Fruit fly (Drosophila melanogaster) whole organism, embryonic: Measurements from ENCODE around the gene CG3984.
A peak's percentile ranks its signal among the peaks of the same experiment; 100 is the strongest.

ENCODE experiments used
- Awh ChIP-seq: fragments of 200-800 bp; sonication (Bioruptor generic); IDR thresholded peaks from 2 replicates; pipeline ENCODE4, ENCODE4 v1.3.6; 2022; ENCODE audit warnings: missing biosample characterization, missing genetic modification characterization
- CG10565 ChIP-seq: fragments of 200-800 bp; sonication (Bioruptor generic); optimal IDR thresholded peaks from 3 replicates; lab custom pipeline; 2016; ENCODE audit warnings: missing biosample characterization, mild to moderate bottlenecking, missing genetic modification characterization
- CG11247 ChIP-seq: fragments of 200-800 bp; sonication (Bioruptor generic); IDR thresholded peaks from 2 replicates; pipeline ENCODE4 v1.3.6; 2022; ENCODE audit warnings: missing biosample characterization, missing genetic modification characterization
- CG11456 ChIP-seq: fragments of 200-800 bp; sonication (Bioruptor generic); IDR thresholded peaks from 3 replicates; pipeline ENCODE4 v1.3.6; 2022; ENCODE audit warnings: missing biosample characterization, missing genetic modification characterization
- CG11560 ChIP-seq: fragments of 200-800 bp; sonication (Bioruptor generic); IDR thresholded peaks from 3 replicates; pipeline ENCODE4 v1.3.6; 2022; ENCODE audit warnings: missing biosample characterization, missing genetic modification characterization
- CG13424 ChIP-seq: fragments of 200-800 bp; sonication (Bioruptor generic); optimal IDR thresholded peaks from 2 replicates; lab custom pipeline; 2019; ENCODE audit warnings: missing biosample characterization, mild to moderate bottlenecking, missing genetic modification characterization, moderate library complexity
- CG15073 ChIP-seq: fragments of 200-800 bp; sonication (Bioruptor generic); optimal IDR thresholded peaks from 2 replicates; lab custom pipeline; 2016; ENCODE audit warnings: missing biosample characterization, missing genetic modification characterization
- CG15696 ChIP-seq: fragments of 200-800 bp; sonication (Bioruptor generic); optimal IDR thresholded peaks from 2 replicates; lab custom pipeline; 2019; ENCODE audit warnings: missing biosample characterization, mild to moderate bottlenecking, missing genetic modification characterization, moderate library complexity
- CG17568 ChIP-seq: fragments of 200-800 bp; sonication (Bioruptor generic); optimal IDR thresholded peaks from 2 replicates; lab custom pipeline; 2018; ENCODE audit warnings: missing biosample characterization, mild to moderate bottlenecking, missing genetic modification characterization, moderate library complexity
- CG18262 ChIP-seq: fragments of 200-800 bp; optimal IDR thresholded peaks from 3 replicates; lab custom pipeline; 2019; ENCODE audit warnings: missing biosample characterization, mild to moderate bottlenecking, missing genetic modification characterization, moderate library complexity
- CG2712 ChIP-seq: fragments of 200-800 bp; optimal IDR thresholded peaks from 3 replicates; lab custom pipeline; 2019; ENCODE audit warnings: missing biosample characterization, mild to moderate bottlenecking, missing genetic modification characterization, moderate library complexity
- CG34422 ChIP-seq: fragments of 200-800 bp; sonication (Bioruptor generic); IDR thresholded peaks from 3 replicates; pipeline ENCODE4 v1.3.6; 2022; ENCODE audit warnings: missing biosample characterization, missing genetic modification characterization
- CG4360 ChIP-seq: fragments of 200-800 bp; sonication (Bioruptor generic); IDR thresholded peaks from 2 replicates; pipeline ENCODE4 v1.3.6; 2022; ENCODE audit warnings: missing biosample characterization, missing genetic modification characterization
- CG6765 ChIP-seq: fragments of 200-800 bp; sonication (Bioruptor generic); optimal IDR thresholded peaks from 3 replicates; lab custom pipeline; 2017; ENCODE audit warnings: missing biosample characterization, mild to moderate bottlenecking, missing genetic modification characterization
- CG7987 ChIP-seq: fragments of 200-800 bp; sonication (Bioruptor generic); optimal IDR thresholded peaks from 2 replicates; lab custom pipeline; 2018; ENCODE audit warnings: missing biosample characterization, mild to moderate bottlenecking, missing genetic modification characterization, moderate library complexity
- CG9215 ChIP-seq: fragments of 200-800 bp; sonication (Bioruptor generic); IDR thresholded peaks from 2 replicates; pipeline ENCODE4 v1.3.6; 2022; ENCODE audit warnings: missing biosample characterization, missing genetic modification characterization
- CG9609 ChIP-seq: fragments of 200-800 bp; sonication (Bioruptor generic); optimal IDR thresholded peaks from 3 replicates; lab custom pipeline; 2016; ENCODE audit warnings: missing biosample characterization, missing genetic modification characterization
- CTCF ChIP-seq: fragments of 200-800 bp; sonication (Bioruptor generic); optimal IDR thresholded peaks from 2 replicates; lab custom pipeline; 2017; ENCODE audit warnings: missing biosample characterization, mild to moderate bottlenecking, missing genetic modification characterization, moderate library complexity
- CoRest ChIP-seq: fragments of 200-800 bp; sonication (Bioruptor generic); optimal IDR thresholded peaks from 3 replicates; lab custom pipeline; 2018; ENCODE audit warnings: missing biosample characterization, mild to moderate bottlenecking, missing genetic modification characterization, moderate library complexity
- Fer1 ChIP-seq: fragments of 200-800 bp; sonication (Bioruptor generic); optimal IDR thresholded peaks from 2 replicates; lab custom pipeline; 2017; ENCODE audit warnings: missing biosample characterization, mild to moderate bottlenecking, missing genetic modification characterization
- Hand ChIP-seq: fragments of 200-800 bp; sonication (Bioruptor generic); optimal IDR thresholded peaks from 2 replicates; lab custom pipeline; 2017; ENCODE audit warnings: mild to moderate bottlenecking, missing biosample characterization, missing genetic modification reagents, missing genetic modification characterization
- HmgZ ChIP-seq: fragments of 200-800 bp; sonication (Bioruptor generic); optimal IDR thresholded peaks from 2 replicates; lab custom pipeline; 2018; ENCODE audit warnings: missing biosample characterization, mild to moderate bottlenecking, missing genetic modification characterization
- Lim3 ChIP-seq: fragments of 200-800 bp; sonication (Bioruptor generic); IDR thresholded peaks from 2 replicates; pipeline ENCODE4 v1.3.6; 2022; ENCODE audit warnings: missing biosample characterization, missing genetic modification characterization
- Pdp1 ChIP-seq, 2 experiments: fragments of 200-800 bp; sonication (Bioruptor generic); optimal IDR thresholded peaks; 3 replicates each; lab custom pipeline; 2016; ENCODE audit warnings: missing biosample characterization in 2 of 2, missing genetic modification characterization in 2 of 2, mild to moderate bottlenecking in 1 of 2, moderate library complexity in 1 of 2
- Rfx ChIP-seq: fragments of 200-800 bp; sonication (Bioruptor generic); IDR thresholded peaks from 2 replicates; pipeline ENCODE4 v1.3.6; 2022; ENCODE audit warnings: missing biosample characterization, missing genetic modification characterization
- Xrp1 ChIP-seq: fragments of 200-800 bp; sonication (Bioruptor generic); IDR thresholded peaks from 2 replicates; pipeline ENCODE4 v1.3.6; 2022; ENCODE audit warnings: missing biosample characterization, missing genetic modification characterization
- ato ChIP-seq: fragments of 200-800 bp; sonication (Bioruptor generic); IDR thresholded peaks from 2 replicates; pipeline ENCODE4 v1.3.6; 2022; ENCODE audit warnings: missing biosample characterization, missing genetic modification characterization; ENCODE audit not compliant: partially characterized antibody
- bab2 ChIP-seq: fragments of 200-800 bp; sonication (Bioruptor generic); optimal IDR thresholded peaks from 2 replicates; lab custom pipeline; 2016; ENCODE audit warnings: missing biosample characterization, missing genetic modification characterization
- bbx ChIP-seq: fragments of 200-800 bp; sonication (Bioruptor generic); IDR thresholded peaks from 2 replicates; pipeline ENCODE4 v1.3.6; 2022; ENCODE audit warnings: missing biosample characterization, missing genetic modification characterization; ENCODE audit not compliant: partially characterized antibody
- bcd ChIP-seq: fragments of 200-800 bp; sonication (Bioruptor generic); optimal IDR thresholded peaks from 2 replicates; lab custom pipeline; 2017; ENCODE audit warnings: missing biosample characterization, mild to moderate bottlenecking, missing genetic modification characterization
- croc ChIP-seq: fragments of 200-800 bp; sonication (Bioruptor generic); conservative IDR thresholded peaks from 3 replicates; pipeline ENCODE4 v1.3.6; 2022; ENCODE audit warnings: missing biosample characterization, missing genetic modification characterization
- dan ChIP-seq: fragments of 200-800 bp; sonication (Bioruptor generic); IDR thresholded peaks from 2 replicates; pipeline ENCODE4 v1.3.6; 2022; ENCODE audit warnings: missing biosample characterization, missing genetic modification characterization
- ewg ChIP-seq: fragments of 200-800 bp; sonication (Bioruptor generic); optimal IDR thresholded peaks from 3 replicates; lab custom pipeline; 2017; ENCODE audit warnings: mild to moderate bottlenecking, missing biosample characterization, missing genetic modification reagents, missing genetic modification characterization
- grau ChIP-seq: fragments of 200-800 bp; optimal IDR thresholded peaks from 3 replicates; lab custom pipeline; 2019; ENCODE audit warnings: missing biosample characterization, mild to moderate bottlenecking, missing genetic modification characterization, moderate library complexity
- grn ChIP-seq: fragments of 200-800 bp; sonication (Bioruptor generic); optimal IDR thresholded peaks from 3 replicates; lab custom pipeline; 2017; ENCODE audit warnings: missing biosample characterization, missing genetic modification characterization
- jigr1 ChIP-seq: fragments of 200-800 bp; sonication (Bioruptor generic); IDR thresholded peaks from 3 replicates; pipeline ENCODE4 v1.3.6; 2022; ENCODE audit warnings: missing biosample characterization, missing genetic modification characterization
- kah ChIP-seq: fragments of 200-800 bp; sonication (Bioruptor generic); optimal IDR thresholded peaks from 2 replicates; lab custom pipeline; 2018; ENCODE audit warnings: missing biosample characterization, mild to moderate bottlenecking, missing genetic modification characterization
- kni ChIP-seq: fragments of 200-800 bp; sonication (Bioruptor generic); optimal IDR thresholded peaks from 3 replicates; lab custom pipeline; 2017; ENCODE audit warnings: mild to moderate bottlenecking, missing biosample characterization, missing genetic modification reagents, missing genetic modification characterization
- knrl ChIP-seq: fragments of 200-800 bp; sonication (Bioruptor generic); IDR thresholded peaks from 3 replicates; pipeline ENCODE4 v1.3.6; 2022; ENCODE audit warnings: missing biosample characterization, missing genetic modification characterization; ENCODE audit not compliant: partially characterized antibody
- lola ChIP-seq, 3 experiments: fragments of >200 bp in 2 of 3; fragments of 200-800 bp in 1 of 3; sonication (Bioruptor generic) in 1 of 3; optimal IDR thresholded peaks; 2 replicates each; lab custom pipeline; 2017 to 2019; ENCODE audit warnings: missing biosample characterization in 3 of 3, missing genetic modification characterization in 3 of 3, mild to moderate bottlenecking in 1 of 3, moderate library complexity in 1 of 3
- mirr ChIP-seq: fragments of 200-800 bp; sonication (Bioruptor generic); optimal IDR thresholded peaks from 3 replicates; lab custom pipeline; 2018; ENCODE audit warnings: missing biosample characterization, mild to moderate bottlenecking, missing genetic modification characterization
- nau ChIP-seq: fragments of 200-800 bp; sonication (Bioruptor generic); optimal IDR thresholded peaks from 3 replicates; lab custom pipeline; 2017; ENCODE audit warnings: missing biosample characterization, mild to moderate bottlenecking, missing genetic modification characterization, missing genetic modification reagents
- phol ChIP-seq: fragments of 200-800 bp; sonication (Bioruptor generic); optimal IDR thresholded peaks from 3 replicates; lab custom pipeline; 2018; ENCODE audit warnings: missing biosample characterization, mild to moderate bottlenecking, missing genetic modification characterization, moderate library complexity
- psq ChIP-seq: fragments of 200-800 bp; sonication (Bioruptor generic); optimal IDR thresholded peaks from 2 replicates; lab custom pipeline; 2017; ENCODE audit warnings: missing biosample characterization, missing genetic modification characterization
- shn ChIP-seq: fragments of 200-800 bp; sonication (Bioruptor generic); optimal IDR thresholded peaks from 3 replicates; lab custom pipeline; 2016; ENCODE audit warnings: missing biosample characterization, missing genetic modification characterization
- tap ChIP-seq: fragments of 200-800 bp; optimal IDR thresholded peaks from 3 replicates; lab custom pipeline; 2019; ENCODE audit warnings: missing biosample characterization, mild to moderate bottlenecking, missing genetic modification characterization, moderate library complexity
- tna ChIP-seq: fragments of 200-800 bp; sonication (Bioruptor generic); IDR thresholded peaks from 2 replicates; pipeline ENCODE4 v1.3.6; 2022; ENCODE audit warnings: missing biosample characterization, missing genetic modification characterization; ENCODE audit not compliant: partially characterized antibody
- ttk ChIP-seq: fragments of 200-800 bp; sonication (Bioruptor generic); IDR thresholded peaks from 2 replicates; pipeline ENCODE4 v2.1.2; 2022; ENCODE audit warnings: missing biosample characterization, missing genetic modification characterization
- wek ChIP-seq: fragments of 200-800 bp; sonication (Bioruptor generic); optimal IDR thresholded peaks from 3 replicates; lab custom pipeline; 2018; ENCODE audit warnings: missing biosample characterization, mild to moderate bottlenecking, missing genetic modification characterization, moderate library complexity
- zen2 ChIP-seq: fragments of 200-800 bp; sonication (Bioruptor generic); IDR thresholded peaks from 3 replicates; pipeline ENCODE4 v1.3.6; 2022; ENCODE audit warnings: missing biosample characterization, missing genetic modification characterization; ENCODE audit not compliant: partially characterized antibody

Gene CG3984

DNA sequence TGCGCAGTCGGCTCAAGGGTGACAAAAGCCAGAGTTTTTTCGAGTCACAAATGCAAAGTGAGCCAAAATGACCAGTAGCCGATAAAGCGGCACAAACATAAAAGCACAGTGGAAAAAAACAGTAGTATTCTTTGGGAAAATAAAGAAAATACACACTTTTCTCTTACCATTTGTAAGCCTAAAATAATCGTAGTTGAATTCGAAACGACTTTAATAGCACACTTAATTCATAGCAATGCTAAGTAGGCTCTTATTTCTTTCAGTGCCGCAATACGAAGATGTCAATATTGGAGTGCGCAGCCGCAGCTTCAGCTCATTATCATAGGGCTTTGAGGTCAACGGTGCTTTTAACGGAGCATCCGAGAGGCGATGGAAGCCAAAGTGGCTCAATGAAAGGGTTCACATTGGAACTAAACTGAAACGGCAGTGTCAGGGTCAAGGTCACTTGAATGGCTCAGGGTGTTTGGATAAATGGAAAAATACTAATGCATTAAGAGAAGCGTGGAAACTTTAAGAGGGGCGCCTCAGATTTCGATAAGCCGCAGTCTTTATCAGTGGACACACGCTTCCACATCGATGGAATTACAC, 49.2 kb upstream of the CG3984 start (continued):
- TF ChIP-seq Pdp1 (GFP tag; optimal IDR thresholded peaks at IDR 0.05; lab: Kevin White, UChicago) (peak; percentile 79 to 84), ewg (peak; percentile 72), tap (tag; lab: Kevin White, UChicago) (peak; percentile 80), CG17568 (peak; percentile 62), psq (GFP tag; lab: Kevin White, UChicago) (peak; percentile 41), CG4360 (GFP tag; lab: Robert Waterston, UW) (peak; percentile 26; the same call in 1 of the 2 replicates), CG9215 (GFP tag; lab: Robert Waterston, UW) (peak; percentile 57; the same call in 1 of the 2 replicates), shn (GFP tag; lab: Kevin White, UChicago) (peak; percentile 75), Rfx (GFP tag; lab: Robert Waterston, UW) (peak; percentile 93), croc (GFP tag; lab: Robert Waterston, UW) (peak; percentile 75), CG34422 (GFP tag; lab: Robert Waterston, UW) (peak; percentile 95), tna (GFP tag; lab: Robert Waterston, UW) (no peak), phol (tag; lab: Kevin White, UChicago) (peak; percentile 85), grau (tag; lab: Kevin White, UChicago) (peak; percentile 82), Hand (GFP tag; lab: Kevin White, UChicago) (no peak), kni (no peak), dan (GFP tag; lab: Robert Waterston, UW) (no peak), CG10565 (peak; percentile 14), lola (GFP tag; optimal IDR thresholded peaks at IDR 0.05; lab: Kevin White, UChicago) (peak in 1 of 3 experiments; percentile 25), CTCF (GFP tag; lab: Kevin White, UChicago) (peak; percentile 14), wek (GFP tag; lab: Kevin White, UChicago) (peak; percentile 54), ato (no peak), Xrp1 (GFP tag; lab: Robert Waterston, UW) (peak; percentile 89), HmgZ (tag; lab: Kevin White, UChicago) (peak; percentile 71), knrl (no peak), Lim3 (peak; percentile 74), Awh (GFP tag; lab: Robert Waterston, UW) (peak; percentile 92), grn (GFP tag; lab: Kevin White, UChicago) (peak; percentile 53), CG9609 (peak; percentile 86), jigr1 (GFP tag; lab: Robert Waterston, UW) (peak; percentile 82), nau (GFP tag; lab: Kevin White, UChicago) (peak; percentile 57), CG7987 (GFP tag; lab: Kevin White, UChicago) (peak; percentile 40), mirr (GFP tag; lab: Kevin White, UChicago) (no peak), CG15073 (peak; percentile 38), CG15696 (tag; lab: Kevin White, UChicago) (peak; percentile 30), bab2 (GFP tag; lab: Kevin White, UChicago) (peak; percentile 85), zen2 (no peak), CG11456 (GFP tag; lab: Robert Waterston, UW) (peak; percentile 90), CoRest (peak; percentile 82), CG11247 (GFP tag; lab: Robert Waterston, UW) (peak; percentile 87), Fer1 (GFP tag; lab: Kevin White, UChicago) (peak; percentile 82), CG11560 (tag; lab: Robert Waterston, UW) (peak; percentile 74; the same call in 2 of the 3 replicates), bbx (no peak), bcd (peak; percentile 83), ttk (GFP tag; lab: Robert Waterston, UW) (peak; percentile 91), CG6765 (GFP tag; lab: Kevin White, UChicago) (peak; percentile 61), CG18262 (tag; lab: Kevin White, UChicago) (peak; percentile 78), kah (GFP tag; lab: Kevin White, UChicago) (peak; percentile 68), CG13424 (tag; lab: Kevin White, UChicago) (peak; percentile 84), CG2712 (tag; lab: Kevin White, UChicago) (peak; percentile 86)
